Fruit fly (Drosophila melanogaster) Kc167 (cell line): Measurements from ENCODE around the gene CG43082.

Source experiments
- Myc ChIP-seq: fragments of >200 bp; optimal IDR thresholded peaks from 2 replicates; lab custom pipeline; 2017; ENCODE audit warnings: missing external identifiers
- Sin3A ChIP-seq: fragments of >200 bp; optimal IDR thresholded peaks from 2 replicates; lab custom pipeline; 2018; ENCODE audit warnings: missing external identifiers
- h ChIP-seq: fragments of >200 bp; optimal IDR thresholded peaks from 3 replicates; lab custom pipeline; 2018; ENCODE audit warnings: missing external identifiers
- insv ChIP-seq: fragments of >200 bp; optimal IDR thresholded peaks from 3 replicates; lab custom pipeline; 2018; ENCODE audit warnings: missing external identifiers
- psq ChIP-seq: fragments of >200 bp; optimal IDR thresholded peaks from 2 replicates; lab custom pipeline; 2017; ENCODE audit warnings: missing external identifiers
- ttk ChIP-seq: sonication (Bioruptor generic); optimal IDR thresholded peaks from 2 replicates; lab custom pipeline; 2017; ENCODE audit warnings: missing external identifiers

- no peak for TF ChIP-seq ttk (lab: Kevin White, UChicago)
- no peak for TF ChIP-seq Sin3A (lab: Kevin White, UChicago)
- TF ChIP-seq h (lab: Kevin White, UChicago), result no peak
- TF ChIP-seq psq, result no peak
- no peak for TF ChIP-seq insv (lab: Kevin White, UChicago)
- no peak for TF ChIP-seq Myc (lab: Kevin White, UChicago)
Measured at dm6 chr3L:15660915-15661314, 752 bp upstream of the CG43082 start, which contains the start of the genes Eig71Ej and Eig71Ek.
